Worm (Caenorhabditis elegans): Measurements from ENCODE around the gene snt-2.

The snt-2 gene

DNA sequence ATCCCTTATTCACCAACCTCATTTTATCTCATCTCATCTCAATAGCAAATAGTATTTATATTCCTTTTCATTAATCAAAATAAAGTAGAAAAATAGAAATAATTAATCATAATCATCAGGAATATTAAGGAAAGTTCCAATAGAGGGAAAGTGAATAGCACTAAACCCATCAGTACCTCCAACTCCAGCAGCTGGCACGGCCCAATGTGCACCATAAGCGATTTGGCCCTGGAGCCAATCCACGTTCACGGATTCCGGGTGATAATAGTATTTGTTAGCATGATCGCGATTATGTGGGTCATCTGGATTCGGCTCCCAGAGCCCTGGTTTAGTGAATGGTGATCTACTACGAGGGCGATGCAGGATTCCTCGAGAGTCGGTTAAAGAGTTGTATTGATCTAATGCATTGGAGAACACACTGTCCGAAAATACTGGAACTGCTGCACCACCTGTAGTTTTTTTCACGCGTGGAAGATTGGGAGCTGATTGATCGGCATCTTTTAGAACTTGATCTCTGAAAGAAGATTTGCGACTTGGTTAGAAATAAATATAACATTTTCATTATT lies 42.3 kb upstream of the snt-2 start (continued):
- TF ChIP-seq ets-4 (tag; optimal IDR thresholded peaks at IDR 0.05), result no peak
- TF ChIP-seq sox-4 (tag; optimal IDR thresholded peaks at IDR 0.05), result peak; percentile 70
- TF ChIP-seq ztf-16 (tag; optimal IDR thresholded peaks at IDR 0.05), result peak; percentile 35

DNA sequence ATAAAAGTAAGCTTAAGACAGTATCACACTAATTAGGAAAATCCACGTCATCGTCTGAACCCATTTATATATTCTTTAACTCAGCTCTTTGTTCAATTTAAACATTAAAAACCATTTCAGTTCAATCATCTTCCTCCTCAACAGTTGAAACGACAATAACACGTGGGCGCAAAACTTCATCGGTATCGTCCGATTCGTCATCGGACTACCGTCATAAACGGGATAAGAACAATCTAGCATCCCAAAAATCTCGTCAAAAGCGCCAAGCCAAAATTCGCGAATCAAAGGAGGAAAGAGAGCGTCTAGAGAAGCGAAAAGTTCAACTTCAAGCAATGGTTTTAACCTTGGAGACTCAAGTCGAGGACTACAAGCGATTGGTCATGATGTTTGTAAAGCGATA lies 41.7 kb upstream of the snt-2 start:
- TF ChIP-seq pag-3 (tag; optimal IDR thresholded peaks at IDR 0.05; ENCODE audit: borderline replicate concordance) (no peak), hlh-8 (tag; optimal IDR thresholded peaks at IDR 0.05) (no peak), ama-1 (optimal IDR thresholded peaks at IDR 0.05) (peak; percentile 54)

DNA sequence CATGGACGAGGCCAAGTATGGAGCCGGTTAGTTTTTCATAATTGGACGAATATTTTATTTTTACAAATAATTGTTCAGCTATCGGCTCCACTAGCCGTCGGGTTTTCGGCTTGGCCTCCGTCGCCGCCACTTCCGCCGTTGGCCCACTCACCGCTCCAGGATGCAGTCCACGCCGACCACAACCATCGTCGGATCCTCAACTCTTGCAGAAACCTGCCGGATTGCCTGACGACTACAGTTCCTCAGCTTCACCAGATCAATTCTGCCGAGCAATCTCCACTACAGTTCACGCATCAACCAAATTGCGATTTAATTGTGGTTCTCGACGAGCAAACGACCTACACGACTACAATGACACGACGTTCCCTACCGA lies 40.9 kb upstream of the snt-2 start:
- TF ChIP-seq pha-4 (tag; optimal IDR thresholded peaks at IDR 0.05) (no peak), ceh-45 (GFP tag; IDR thresholded peaks at IDR 0.05) (0 out of 2 replicates have a peak, but pooled peaks have one; percentile 25)

DNA sequence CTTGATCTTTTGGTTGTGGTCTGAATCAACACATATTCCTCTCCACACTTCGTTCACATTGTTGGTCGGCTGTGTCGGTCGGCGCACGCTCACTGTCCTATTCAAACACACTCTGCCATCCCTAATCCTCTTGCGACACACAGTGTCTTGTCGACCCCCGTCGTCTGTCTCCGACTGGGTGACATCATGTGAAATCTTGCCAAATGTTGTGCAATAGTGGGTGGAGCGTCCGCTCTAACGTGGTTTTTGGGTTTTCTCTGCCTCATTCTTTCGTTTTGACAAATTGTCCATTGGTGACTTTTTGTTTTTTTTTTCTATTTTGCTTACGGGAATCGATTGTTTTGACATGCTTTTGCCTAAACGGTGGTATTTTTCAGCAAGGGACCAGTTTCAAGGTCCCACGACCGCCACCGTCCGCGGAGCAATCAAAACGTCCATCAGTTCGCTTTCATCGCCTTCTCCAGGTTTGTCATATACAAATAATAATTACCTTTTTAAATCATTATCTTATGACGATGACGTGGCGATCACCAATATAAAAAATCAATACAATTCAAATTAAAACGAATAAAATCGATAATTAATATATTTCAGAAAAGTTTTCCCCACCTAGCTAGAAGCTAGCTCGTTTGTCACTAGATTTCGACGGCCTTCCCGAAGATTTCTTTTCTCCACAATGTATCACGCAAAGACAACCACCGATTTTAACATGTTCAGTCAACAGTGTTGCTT lies 40.3 kb upstream of the snt-2 start:
- TF ChIP-seq hlh-13 (GFP tag; optimal IDR thresholded peaks at IDR 0.05), result no peak
- no peak for TF ChIP-seq ceh-6 (GFP tag; optimal IDR thresholded peaks at IDR 0.05)
- TF ChIP-seq elt-4 (tag; optimal IDR thresholded peaks at IDR 0.05), result no peak
- peak; percentile 51 for TF ChIP-seq ets-4 (tag; optimal IDR thresholded peaks at IDR 0.05)
- no peak for TF ChIP-seq che-1 (tag; optimal IDR thresholded peaks at IDR 0.05)
- TF ChIP-seq fax-1 (tag; optimal IDR thresholded peaks at IDR 0.05), result no peak
- TF ChIP-seq ceh-19 (GFP tag; optimal IDR thresholded peaks at IDR 0.05), result no peak
- TF ChIP-seq pha-2 (tag; optimal IDR thresholded peaks at IDR 0.05), result peak; percentile 18
- no peak for TF ChIP-seq pha-4 (tag; optimal IDR thresholded peaks at IDR 0.05)
- TF ChIP-seq hlh-30 (tag; optimal IDR thresholded peaks at IDR 0.05; ENCODE audit: insufficient read depth), result peak; percentile 96
- TF ChIP-seq fkh-10 (GFP tag; optimal IDR thresholded peaks at IDR 0.05), result peak; percentile 15
- no peak for TF ChIP-seq gmeb-2 (tag; optimal IDR thresholded peaks at IDR 0.05)
- peak; percentile 56 for TF ChIP-seq ama-1 (optimal IDR thresholded peaks at IDR 0.05)
- peak; percentile 92 for TF ChIP-seq nfya-1 (tag; optimal IDR thresholded peaks at IDR 0.05)
- no peak for TF ChIP-seq mec-3 (tag; optimal IDR thresholded peaks at IDR 0.05; ENCODE audit: borderline replicate concordance)
- TF ChIP-seq K02D7.2 (tag; optimal IDR thresholded peaks at IDR 0.05), result no peak
- no peak for TF ChIP-seq nhr-11 (tag; optimal IDR thresholded peaks at IDR 0.05)
- TF ChIP-seq unc-55 (GFP tag; optimal IDR thresholded peaks at IDR 0.05), result peak; percentile 91
- no peak for TF ChIP-seq C08G9.2 (tag; optimal IDR thresholded peaks at IDR 0.05)
- TF ChIP-seq pax-1 (tag; optimal IDR thresholded peaks at IDR 0.05), result peak; percentile 90
- TF ChIP-seq C38D4.7 (GFP tag; optimal IDR thresholded peaks at IDR 0.05), result no peak
- TF ChIP-seq ceh-18 (tag; optimal IDR thresholded peaks at IDR 0.05), result peak; percentile 82
- no peak for TF ChIP-seq ceh-30 (tag; optimal IDR thresholded peaks at IDR 0.05)
- TF ChIP-seq ahr-1 (tag; optimal IDR thresholded peaks at IDR 0.05), result no peak
- TF ChIP-seq ceh-48 (tag; optimal IDR thresholded peaks at IDR 0.05), result no peak
- no peak for TF ChIP-seq hlh-15 (tag; optimal IDR thresholded peaks at IDR 0.05)
- peak; percentile 14 for TF ChIP-seq hlh-8 (tag; optimal IDR thresholded peaks at IDR 0.05)
- TF ChIP-seq fkh-6 (tag; optimal IDR thresholded peaks at IDR 0.05), result peak; percentile 2
- no peak for TF ChIP-seq hlh-6 (tag; optimal IDR thresholded peaks at IDR 0.05)
- no peak for TF ChIP-seq syd-9 (tag; optimal IDR thresholded peaks at IDR 0.05)
- no peak for TF ChIP-seq ceh-14 (tag; optimal IDR thresholded peaks at IDR 0.05)
- peak; percentile 95 for TF ChIP-seq tbx-2 (tag; optimal IDR thresholded peaks at IDR 0.05)
- no peak for TF ChIP-seq ceh-45 (GFP tag; IDR thresholded peaks at IDR 0.05)
- no peak for TF ChIP-seq odd-2 (tag; optimal IDR thresholded peaks at IDR 0.05)
- no peak for TF ChIP-seq T23F11.4 (GFP tag; optimal IDR thresholded peaks at IDR 0.05)
- TF ChIP-seq ceh-31 (tag; optimal IDR thresholded peaks at IDR 0.05), result peak; percentile 87
- no peak for TF ChIP-seq pag-3 (tag; optimal IDR thresholded peaks at IDR 0.05; ENCODE audit: borderline replicate concordance)
- no peak for TF ChIP-seq sox-4 (tag; optimal IDR thresholded peaks at IDR 0.05)
- no peak for TF ChIP-seq nhr-232 (tag; optimal IDR thresholded peaks at IDR 0.05)
- no peak for TF ChIP-seq ceh-9 (tag; optimal IDR thresholded peaks at IDR 0.05)
- peak; percentile 48 for TF ChIP-seq ceh-2 (tag; optimal IDR thresholded peaks at IDR 0.05)
- peak; percentile 85 for TF ChIP-seq dve-1 (tag; optimal IDR thresholded peaks at IDR 0.05)
- no peak for TF ChIP-seq unc-86 (tag; optimal IDR thresholded peaks at IDR 0.05)
